Worm (Caenorhabditis elegans): ENCODE data around the gene srb-16.

DNA sequence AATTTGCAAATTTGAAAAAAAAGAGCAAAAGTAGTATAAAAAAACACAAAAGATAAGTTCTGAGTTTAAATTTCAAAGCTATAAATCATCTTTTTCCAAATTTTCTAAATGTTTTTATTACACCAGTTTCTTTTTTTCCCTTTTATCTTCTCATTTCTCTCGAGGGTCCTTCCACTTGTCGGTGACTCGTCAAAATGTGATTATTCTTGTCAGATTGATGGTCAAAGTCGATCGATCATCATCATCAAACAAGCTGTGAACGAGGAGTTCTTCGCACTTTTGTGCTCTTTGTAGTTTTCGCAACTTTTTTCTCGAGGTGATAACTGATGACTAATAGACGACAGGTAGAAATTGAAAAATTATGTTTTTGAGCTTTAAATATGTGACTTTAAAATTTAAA is 30.1 kb downstream of the srb-16 start:
- TF ChIP-seq F26F4.8 (GFP tag; conservative IDR thresholded peaks at IDR 0.05) = no peak
- no peak for TF ChIP-seq vab-7 (GFP tag; IDR thresholded peaks at IDR 0.05)
- no peak for TF ChIP-seq aha-1 (tag)
- no peak for TF ChIP-seq nhr-237 (tag; optimal IDR thresholded peaks at IDR 0.05)
- no peak for TF ChIP-seq skn-1 (tag; optimal IDR thresholded peaks at IDR 0.05)

Measured in whole organism, L4 larva.